Fruit fly (Drosophila melanogaster) whole organism, larva: Measurements from ENCODE around the gene CG13299.

Experiments used
- noc ChIP-seq: fragments of 200-800 bp; sonication (Bioruptor generic); optimal IDR thresholded peaks from 3 replicates; lab custom pipeline; 2019; ENCODE audit warnings: missing biosample characterization, mild to moderate bottlenecking, missing genetic modification characterization, moderate library complexity

The CG13299 gene

DNA sequence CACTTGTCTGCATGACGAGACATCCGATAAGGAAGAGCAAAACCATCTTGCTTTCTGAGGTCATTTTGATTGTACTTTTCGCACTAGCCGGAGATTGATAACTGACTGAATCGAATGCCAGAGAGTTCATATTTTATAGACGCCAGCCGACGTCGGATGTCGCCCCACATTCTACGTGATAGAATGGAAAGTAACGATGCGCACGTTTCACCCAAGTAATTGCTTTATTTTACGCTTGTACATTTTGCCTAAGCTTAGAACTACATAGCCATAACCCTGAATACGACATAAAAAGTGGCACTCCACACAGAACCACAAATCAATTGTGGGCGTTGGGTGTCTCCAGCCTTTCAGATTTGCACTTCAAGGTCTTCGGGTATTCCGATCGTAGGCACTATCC lies at the start of gene CG13299:
Gene CG13299 (minus strand): TSS at position 101 of the 400 bp plus-strand sequence.
- no peak for TF ChIP-seq noc (tag; lab: Kevin White, UChicago)

DNA sequence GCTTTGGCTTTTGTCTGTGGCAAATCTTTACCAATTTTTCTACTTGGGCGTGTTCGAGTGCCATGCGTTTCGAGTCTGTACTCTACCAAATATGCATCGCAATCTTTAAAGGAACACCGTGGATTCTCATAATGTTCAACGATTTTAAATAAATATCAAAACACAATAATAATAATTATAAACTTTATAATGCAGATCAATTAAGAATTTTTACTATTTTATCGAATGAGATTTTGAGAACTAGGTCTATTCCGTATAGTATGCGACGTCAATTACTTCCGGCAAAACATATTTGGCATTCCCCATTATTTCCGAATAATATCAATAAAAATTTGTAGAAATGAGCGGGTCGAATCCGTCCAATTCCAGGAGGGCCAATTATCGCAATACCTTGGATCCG lies 43.3 kb upstream of the CG13299 start, which contains the start of gene CG43168:
Gene CG43168 (plus strand): TSS at position 301 of the 400 bp plus-strand sequence.
- no peak for TF ChIP-seq noc (tag; lab: Kevin White, UChicago)

- no peak for TF ChIP-seq noc (tag; lab: Kevin White, UChicago)
These were observed 42.8 kb upstream of the CG13299 start for dm6 chr3L:6274929-6275328.

- TF ChIP-seq noc (tag; lab: Kevin White, UChicago): no peak
These were observed 38.1 kb upstream of the CG13299 start for dm6 chr3L:6270283-6270682.

dm6 chr3L:6269003-6269402 lies 36.8 kb upstream of the CG13299 start:
- TF ChIP-seq noc (tag; lab: Kevin White, UChicago): no peak

dm6 chr3L:6268076-6268475 lies 35.9 kb upstream of the CG13299 start:
- TF ChIP-seq noc (tag; lab: Kevin White, UChicago): no peak

dm6 chr3L:6267509-6267908 lies 35.3 kb upstream of the CG13299 start:
- TF ChIP-seq noc (tag; lab: Kevin White, UChicago): no peak

DNA sequence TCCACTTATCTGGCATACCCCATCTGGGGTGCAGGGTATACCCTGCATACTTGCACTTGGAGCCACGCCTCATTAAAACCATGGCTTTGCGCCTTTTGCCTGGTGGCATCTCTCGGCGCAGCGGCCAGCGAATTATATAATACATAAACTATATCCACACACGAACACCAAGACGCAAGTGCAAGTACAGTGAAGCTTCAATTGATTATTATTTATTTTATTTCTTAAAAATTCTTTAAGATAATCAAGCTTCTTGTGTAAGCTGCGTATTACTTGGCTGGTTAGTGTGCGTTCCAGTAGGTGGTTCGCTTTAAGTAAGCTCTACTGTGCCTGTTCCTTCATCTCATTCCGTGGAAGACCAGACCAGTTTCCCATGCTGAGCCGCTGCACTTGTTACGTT lies 34.2 kb upstream of the CG13299 start:
- no peak for TF ChIP-seq noc (tag; lab: Kevin White, UChicago)

dm6 chr3L:6263896-6264841 lies 32.0 kb upstream of the CG13299 start:
- no peak for TF ChIP-seq noc (tag; lab: Kevin White, UChicago)

dm6 chr3L:6263470-6263869 lies 31.3 kb upstream of the CG13299 start:
- no peak for TF ChIP-seq noc (tag; lab: Kevin White, UChicago)

DNA sequence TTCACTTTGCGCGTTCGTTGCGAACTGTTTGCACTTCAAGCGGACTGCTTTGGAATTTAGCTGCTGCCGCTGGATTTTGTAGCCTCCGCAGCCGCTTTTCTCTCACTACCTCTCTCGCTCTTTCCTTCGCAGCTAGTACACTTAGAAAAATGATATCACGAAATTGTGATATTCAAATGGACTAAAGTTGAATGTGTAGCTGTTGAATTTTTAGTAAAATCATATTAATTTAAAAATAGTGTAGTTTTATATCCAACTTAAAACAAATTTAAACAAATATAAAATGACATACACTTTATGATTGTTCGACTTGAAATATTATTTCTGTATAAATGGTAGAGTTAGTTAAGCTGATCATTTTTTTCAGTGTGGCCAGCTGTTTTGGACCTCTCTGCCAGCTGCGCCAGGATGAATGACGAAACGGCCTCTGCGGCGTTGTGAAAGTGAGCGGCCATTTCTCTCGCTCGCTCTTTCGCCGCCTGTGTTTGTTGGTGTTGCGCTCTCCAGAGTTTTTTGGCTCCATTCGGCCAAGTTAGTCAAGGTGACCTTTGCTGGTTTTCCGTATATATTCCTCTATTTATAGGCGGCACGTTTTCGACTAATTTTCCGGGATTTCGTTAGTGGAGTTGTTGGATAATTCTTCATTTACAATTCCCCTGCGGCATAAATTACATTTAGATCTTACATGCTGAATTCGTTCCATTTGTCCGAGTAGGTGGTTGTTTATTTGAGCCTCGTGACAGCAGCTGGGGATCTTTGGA lies 30.7 kb upstream of the CG13299 start, which contains the start of gene Ldh:
Gene Ldh (minus strand): TSS at position 51 of the 761 bp plus-strand sequence.
- peak; percentile 94 for TF ChIP-seq noc (tag; lab: Kevin White, UChicago)

- TF ChIP-seq noc (tag; lab: Kevin White, UChicago): no peak
These were observed 29.9 kb upstream of the CG13299 start for dm6 chr3L:6262076-6262504.

DNA sequence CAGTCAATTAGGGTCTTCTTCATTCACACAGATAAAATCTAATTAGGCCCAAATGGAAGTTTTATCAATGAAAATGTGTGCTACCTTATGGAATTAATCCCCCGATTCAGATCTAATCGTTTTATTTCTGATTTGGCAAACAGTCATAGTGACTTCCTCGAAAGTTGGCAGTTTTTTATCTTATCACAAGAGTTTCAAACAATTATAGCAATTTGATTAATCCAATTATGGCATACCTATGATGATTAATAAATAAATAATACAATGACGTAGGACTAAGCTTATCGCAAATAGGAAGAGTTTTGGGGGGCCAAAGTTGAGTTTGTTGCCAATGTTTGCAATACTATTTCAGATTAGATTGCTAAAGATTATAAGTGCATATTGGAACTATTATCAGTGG lies 29.1 kb upstream of the CG13299 start:
- no peak for TF ChIP-seq noc (tag; lab: Kevin White, UChicago)

DNA sequence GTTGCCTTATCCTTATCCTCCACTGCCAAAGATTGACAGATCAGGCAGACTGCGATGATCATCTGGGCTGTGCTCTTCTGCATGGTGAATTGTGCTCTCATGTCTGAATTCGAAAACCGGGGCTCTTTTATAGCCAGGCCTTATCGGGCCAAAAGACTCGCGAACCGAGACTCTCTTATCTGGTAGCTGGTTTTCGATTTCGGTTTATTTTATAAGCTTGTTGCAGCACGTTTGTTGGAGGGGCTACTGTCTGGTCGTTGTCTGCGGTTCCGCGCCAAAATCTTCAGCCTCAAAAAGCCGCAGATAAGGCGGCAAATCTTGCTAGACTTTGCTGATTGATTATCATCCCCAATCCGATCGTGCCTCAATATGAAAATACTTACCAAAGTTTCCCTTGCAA lies 26.5 kb upstream of the CG13299 start, which contains the start of gene CG10163:
Gene CG10163 (minus strand): TSS at position 101 of the 400 bp plus-strand sequence.
- TF ChIP-seq noc (tag; lab: Kevin White, UChicago): no peak

DNA sequence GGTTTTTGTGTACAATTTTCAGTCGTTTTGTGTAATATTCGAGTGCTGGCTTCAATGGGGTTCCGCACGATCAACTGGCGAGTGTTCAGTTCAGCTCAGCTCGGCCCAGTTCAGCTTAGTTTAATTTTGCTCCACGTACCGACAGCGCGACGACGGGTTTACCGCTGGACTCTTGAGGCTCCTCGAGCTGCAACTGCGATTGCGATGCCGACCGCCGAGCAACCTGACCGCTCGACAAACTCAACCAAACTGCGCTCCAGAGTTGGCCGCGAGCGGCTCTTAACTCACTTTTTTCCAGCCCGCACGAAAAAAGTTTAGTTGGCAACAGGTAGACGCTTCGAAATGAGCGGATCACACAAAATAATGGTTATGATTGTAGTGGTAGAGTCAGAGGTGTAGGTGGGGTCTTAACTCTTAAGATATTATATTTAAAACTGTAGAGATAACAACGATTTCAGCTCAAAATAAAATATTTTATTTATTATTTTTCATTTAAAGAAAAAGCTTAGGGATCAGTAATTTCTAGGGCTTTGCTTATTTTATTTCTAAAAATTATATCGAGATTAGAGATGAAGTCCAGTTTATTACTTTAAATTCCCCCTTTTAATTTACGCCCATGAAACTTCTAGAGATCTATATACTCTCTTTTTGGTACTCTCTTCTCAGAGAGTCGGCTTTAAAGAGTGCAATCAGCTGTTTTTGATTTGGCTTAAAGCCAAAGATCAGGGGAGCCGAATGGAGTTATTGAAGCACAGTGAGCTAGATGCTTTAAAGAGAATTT lies 24.4 kb upstream of the CG13299 start, which contains the start of gene Best2:
Gene Best2 (minus strand): TSS at position 258 of the 781 bp plus-strand sequence.
- TF ChIP-seq noc (tag; lab: Kevin White, UChicago): peak; percentile 88
